Worm (Caenorhabditis elegans): ENCODE results near the gene C09G5.14.

C09G5.14 gene

DNA sequence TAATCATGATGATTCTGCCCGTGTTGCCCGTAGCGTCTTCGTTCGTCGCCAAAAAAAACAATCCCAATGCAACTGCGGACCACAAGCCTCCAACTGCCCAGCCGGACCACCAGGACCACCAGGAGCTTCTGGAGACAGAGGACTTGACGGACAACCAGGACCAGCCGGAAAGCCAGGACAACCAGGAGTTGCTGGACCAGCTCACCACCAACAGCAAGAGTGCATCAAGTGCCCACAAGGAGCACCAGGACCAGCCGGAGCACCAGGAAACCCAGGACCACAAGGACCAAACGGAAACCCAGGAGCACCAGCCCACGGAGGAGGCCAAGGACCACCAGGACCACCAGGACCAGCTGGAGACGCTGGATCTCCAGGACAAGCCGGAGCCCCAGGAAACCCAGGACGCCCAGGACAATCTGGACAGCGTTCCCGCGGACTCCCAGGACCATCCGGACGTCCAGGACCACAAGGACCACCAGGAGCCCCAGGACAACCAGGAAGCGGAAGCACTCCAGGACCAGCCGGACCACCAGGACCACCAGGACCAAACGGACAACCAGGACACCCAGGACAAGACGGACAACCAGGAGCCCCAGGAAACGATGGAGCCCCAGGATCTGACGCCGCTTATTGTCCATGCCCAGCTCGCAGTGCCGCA, 15.4 kb downstream of the C09G5.14 start:
- no peak for TF ChIP-seq let-526 (GFP tag; IDR thresholded peaks at IDR 0.05)
- no peak for TF ChIP-seq rcor-1 (GFP tag; IDR thresholded peaks at IDR 0.05)
- TF ChIP-seq hlh-12 (tag; optimal IDR thresholded peaks at IDR 0.05), result no peak
- no peak for TF ChIP-seq C17E4.6 (GFP tag; IDR thresholded peaks at IDR 0.05)
- TF ChIP-seq ztf-26 (tag; optimal IDR thresholded peaks at IDR 0.05), result peak; percentile 90
- no peak for TF ChIP-seq hlh-26 (GFP tag; conservative IDR thresholded peaks at IDR 0.05)
- no peak for TF ChIP-seq ztf-22 (GFP tag; optimal IDR thresholded peaks at IDR 0.05)
- 0 out of 2 replicates have a peak, but pooled peaks have one; percentile 17 for TF ChIP-seq dox-1 (GFP tag; IDR thresholded peaks at IDR 0.05)
- TF ChIP-seq sptf-2 (GFP tag; optimal IDR thresholded peaks at IDR 0.05), result no peak
- TF ChIP-seq mcd-1 (GFP tag; IDR thresholded peaks at IDR 0.05), result no peak
- TF ChIP-seq ztf-18 (tag; optimal IDR thresholded peaks at IDR 0.05), result peak; percentile 4
- no peak for TF ChIP-seq rec-8 (tag; optimal IDR thresholded peaks at IDR 0.05)
- no peak for TF ChIP-seq ets-4 (GFP tag; optimal IDR thresholded peaks at IDR 0.05)
- TF ChIP-seq Y53G8AR.9 (GFP tag; conservative IDR thresholded peaks at IDR 0.05), result no peak
- TF ChIP-seq nhr-27 (tag; optimal IDR thresholded peaks at IDR 0.05), result no peak
- TF ChIP-seq lin-40 (tag; optimal IDR thresholded peaks at IDR 0.05), result peak; percentile 62
- no peak for TF ChIP-seq gei-17 (GFP tag; optimal IDR thresholded peaks at IDR 0.05)
- TF ChIP-seq F57A8.1 (GFP tag; optimal IDR thresholded peaks at IDR 0.05), result no peak
- TF ChIP-seq F23B12.7 (tag; optimal IDR thresholded peaks at IDR 0.05; ENCODE audit: insufficient read depth), result no peak
- TF ChIP-seq nfyb-1 (GFP tag; IDR thresholded peaks at IDR 0.05), result no peak
- peak; percentile 85 for TF ChIP-seq lin-26 (GFP tag; IDR thresholded peaks at IDR 0.05)
- TF ChIP-seq egrh-3 (GFP tag; IDR thresholded peaks at IDR 0.05), result peak; percentile 91
- no peak for TF ChIP-seq tbx-9 (tag; optimal IDR thresholded peaks at IDR 0.05; ENCODE audit: borderline replicate concordance)
- no peak for TF ChIP-seq sea-2 (GFP tag; IDR thresholded peaks at IDR 0.05)
- no peak for TF ChIP-seq B0019.2 (GFP tag; conservative IDR thresholded peaks at IDR 0.05)
- no peak for TF ChIP-seq lsy-27 (tag; optimal IDR thresholded peaks at IDR 0.05; ENCODE audit: borderline replicate concordance, insufficient read depth)
- no peak for TF ChIP-seq lir-1 (GFP tag; conservative IDR thresholded peaks at IDR 0.05)
- no peak for TF ChIP-seq snpc-3.4 (tag; optimal IDR thresholded peaks at IDR 0.05)
- TF ChIP-seq B0336.3 (GFP tag; IDR thresholded peaks at IDR 0.05), result peak; percentile 8; the same call in 1 of the 2 replicates
- TF ChIP-seq zfh-2 (GFP tag; conservative IDR thresholded peaks at IDR 0.05), result peak; percentile 88
- TF ChIP-seq B0261.1 (tag; optimal IDR thresholded peaks at IDR 0.05), result no peak
- TF ChIP-seq lin-54 (GFP tag; optimal IDR thresholded peaks at IDR 0.05), result no peak

DNA sequence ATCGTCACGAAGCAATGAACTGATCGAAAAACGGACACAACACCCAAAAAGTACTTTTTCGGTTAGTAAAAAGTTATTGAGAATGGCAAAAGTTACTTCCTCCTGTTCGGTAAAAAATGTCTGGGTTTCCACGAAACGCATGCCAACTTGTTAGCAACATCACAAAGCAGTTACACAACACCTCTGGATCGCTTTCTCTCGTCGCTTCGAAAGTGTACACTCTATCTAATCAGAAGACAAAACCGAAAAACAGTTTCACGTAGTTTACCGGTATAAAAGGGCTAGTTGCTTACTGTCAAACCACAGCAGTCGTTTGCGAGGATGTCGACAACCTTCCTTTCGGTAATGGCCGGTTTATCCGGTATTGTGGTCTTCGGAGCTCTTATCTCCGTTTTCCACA, 16.1 kb downstream of the C09G5.14 start, which contains the start of gene col-80:
Gene col-80 (plus strand): TSS at position 301 of the 400 bp plus-strand sequence.
- TF ChIP-seq lin-54 (GFP tag; optimal IDR thresholded peaks at IDR 0.05) (no peak), mxl-1 (tag; optimal IDR thresholded peaks at IDR 0.05) (no peak), attf-6 (GFP tag; IDR thresholded peaks at IDR 0.05) (no peak), ama-1 (optimal IDR thresholded peaks at IDR 0.05) (no peak), ama-1 (GFP tag; optimal IDR thresholded peaks at IDR 0.05) (no peak), egl-44 (GFP tag; IDR thresholded peaks at IDR 0.05) (no peak), dpl-1 (GFP tag; optimal IDR thresholded peaks at IDR 0.05) (no peak), snpc-1.3 (tag; optimal IDR thresholded peaks at IDR 0.05; ENCODE audit: insufficient read depth) (no peak), aptf-2 (GFP tag; conservative IDR thresholded peaks at IDR 0.05) (no peak)

All from whole organism, young adult.